In the genomic region with DNA sequence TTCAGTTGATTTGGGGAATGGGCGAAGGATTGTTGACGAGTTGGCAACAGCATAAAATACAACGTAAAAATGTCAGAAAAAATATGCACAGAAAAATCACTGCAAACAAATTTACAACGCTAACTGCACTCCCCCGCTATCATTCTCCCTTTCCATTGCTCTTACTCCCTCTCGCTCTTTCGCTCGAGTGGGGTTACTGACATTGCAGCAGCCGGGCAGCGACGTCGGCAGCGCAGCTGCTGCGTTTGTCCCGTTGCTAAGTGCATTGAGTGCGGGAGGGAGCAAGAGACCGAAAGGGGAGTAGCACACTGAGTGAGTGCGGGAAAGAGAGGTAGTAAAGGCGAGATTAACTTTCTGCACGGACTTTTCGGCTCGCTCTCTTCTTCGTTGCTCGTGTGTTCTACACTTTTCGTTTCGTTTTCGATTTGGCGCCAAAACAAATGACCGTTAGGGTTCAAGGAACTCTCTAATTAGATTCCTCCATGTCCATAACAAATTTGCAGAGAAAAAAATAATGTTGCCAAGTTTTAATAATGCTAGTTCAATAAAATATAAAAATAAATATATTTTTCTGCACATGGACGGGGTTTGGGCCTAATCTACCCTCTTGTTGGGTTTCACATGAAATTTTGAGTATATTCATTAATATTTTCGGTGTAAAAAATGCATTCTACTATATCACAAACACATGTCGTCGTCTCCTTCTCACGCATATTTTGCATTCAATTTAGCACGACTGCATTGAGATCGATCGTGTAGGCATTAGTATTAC, we compare ENCODE assay signal across 5 fruit fly cellular contexts.
TF ChIP-seq lines count a peak whose summit lies in the region.

No protein-coding gene starts in this region.

- no peak for TF ChIP-seq CTCF in whole organism, embryonic (GFP tag; optimal IDR thresholded peaks at IDR 0.05; lab: Kevin White, UChicago)

TF ChIP-seq in whole organism, adult, 20 proteins besides CTCF, POLR2A, EP300 and RAD21:
- no peak for TF ChIP-seq CG11617 (GFP tag; optimal IDR thresholded peaks at IDR 0.05; lab: Kevin White, UChicago)
- TF ChIP-seq ovo (GFP tag; optimal IDR thresholded peaks at IDR 0.05; lab: Kevin White, UChicago) = peak; percentile 21
- TF ChIP-seq pad (GFP tag; optimal IDR thresholded peaks at IDR 0.05; lab: Kevin White, UChicago) = peak; percentile 92
- no peak for TF ChIP-seq CG1620 (GFP tag; optimal IDR thresholded peaks at IDR 0.05; lab: Kevin White, UChicago)
- no peak for TF ChIP-seq CG5204 (GFP tag; optimal IDR thresholded peaks at IDR 0.05; lab: Kevin White, UChicago)
- TF ChIP-seq kay (GFP tag; lab: Kevin White, UChicago; ENCODE audit: borderline replicate concordance) = peak; percentile 8
- TF ChIP-seq CG14711 (tag; optimal IDR thresholded peaks at IDR 0.05; lab: Kevin White, UChicago) = peak; percentile 3
- TF ChIP-seq bab1 (GFP tag; optimal IDR thresholded peaks at IDR 0.05; lab: Kevin White, UChicago) = peak; percentile 25
- TF ChIP-seq cic (GFP tag; optimal IDR thresholded peaks at IDR 0.05; lab: Kevin White, UChicago) = peak; percentile 50
- TF ChIP-seq Clk (GFP tag; optimal IDR thresholded peaks at IDR 0.05; lab: Kevin White, UChicago) = no peak
- no peak for TF ChIP-seq Hr96 (GFP tag; optimal IDR thresholded peaks at IDR 0.05; lab: Kevin White, UChicago)

TF ChIP-seq in whole organism, embryonic, 481 proteins besides CTCF, POLR2A, EP300 and RAD21:
- TF ChIP-seq CG18262 (tag; optimal IDR thresholded peaks at IDR 0.05; lab: Kevin White, UChicago) (peak; percentile 12), crol (GFP tag; IDR thresholded peaks at IDR 0.05; lab: Robert Waterston, UW) (0 out of 2 replicates have a peak, but pooled peaks have one; percentile 26), CG1832 (GFP tag; optimal IDR thresholded peaks at IDR 0.05; lab: Kevin White, UChicago) (peak; percentile 43), Xrp1 (GFP tag; IDR thresholded peaks at IDR 0.05; lab: Robert Waterston, UW) (0 out of 2 replicates have a peak, but pooled peaks have one; percentile 27), Stat92E (GFP tag; optimal IDR thresholded peaks at IDR 0.05; lab: Kevin White, UChicago) (no peak), dmrt11E (tag; optimal IDR thresholded peaks at IDR 0.05; lab: Kevin White, UChicago) (peak; percentile 9), sens (GFP tag; lab: Kevin White, UChicago) (peak; percentile 13), lbe (GFP tag; optimal IDR thresholded peaks at IDR 0.05; lab: Kevin White, UChicago) (peak; percentile 19), gem (tag; optimal IDR thresholded peaks at IDR 0.05; lab: Kevin White, UChicago) (peak; percentile 2), Drgx (GFP tag; IDR thresholded peaks at IDR 0.05; lab: Robert Waterston, UW) (peak; percentile 76), NK7.1 (GFP tag; optimal IDR thresholded peaks at IDR 0.05; lab: Kevin White, UChicago) (no peak), corto (GFP tag; optimal IDR thresholded peaks at IDR 0.05; lab: Kevin White, UChicago) (peak; percentile 6), CG13123 (GFP tag; optimal IDR thresholded peaks at IDR 0.05; lab: Kevin White, UChicago) (no peak), z (GFP tag; IDR thresholded peaks at IDR 0.05; lab: Robert Waterston, UW) (peak; percentile 82), CG10979 (tag; optimal IDR thresholded peaks at IDR 0.05; lab: Kevin White, UChicago) (peak; percentile 7), CG2712 (tag; optimal IDR thresholded peaks at IDR 0.05; lab: Kevin White, UChicago) (peak; percentile 17)

TF ChIP-seq in whole organism, prepupa, 60 proteins besides CTCF, POLR2A, EP300 and RAD21 (continues in another document):
- peak; percentile 80 for TF ChIP-seq CG6163 (GFP tag; IDR thresholded peaks at IDR 0.05; lab: Robert Waterston, UW)
- TF ChIP-seq CG10631 (GFP tag; optimal IDR thresholded peaks at IDR 0.05; lab: Kevin White, UChicago) = peak; percentile 73
- peak; percentile 40 for TF ChIP-seq CG34406 (GFP tag; optimal IDR thresholded peaks at IDR 0.05; lab: Kevin White, UChicago)
- peak; percentile 68 for TF ChIP-seq Gug (GFP tag; IDR thresholded peaks at IDR 0.05; lab: Robert Waterston, UW)
- peak; percentile 62 for TF ChIP-seq esn (GFP tag; optimal IDR thresholded peaks at IDR 0.05; lab: Kevin White, UChicago)
- peak; percentile 19 for TF ChIP-seq CG11762 (GFP tag; optimal IDR thresholded peaks at IDR 0.05; lab: Kevin White, UChicago; ENCODE audit: insufficient read depth)
- TF ChIP-seq dsx (GFP tag; optimal IDR thresholded peaks at IDR 0.05; lab: Kevin White, UChicago; ENCODE audit: poor library complexity, severe bottlenecking) = no peak
- TF ChIP-seq Hr4 (GFP tag; optimal IDR thresholded peaks at IDR 0.05; lab: Kevin White, UChicago) = peak; percentile 78
- TF ChIP-seq Hr39 (GFP tag; optimal IDR thresholded peaks at IDR 0.05; lab: Kevin White, UChicago) = peak; percentile 28
- peak; percentile 6 for TF ChIP-seq Ets21C (GFP tag; optimal IDR thresholded peaks at IDR 0.05; lab: Kevin White, UChicago)
- no peak for TF ChIP-seq fd85E (GFP tag; optimal IDR thresholded peaks at IDR 0.05; lab: Kevin White, UChicago)
- TF ChIP-seq CG6792 (GFP tag; optimal IDR thresholded peaks at IDR 0.05; lab: Kevin White, UChicago) = peak; percentile 15
- no peak for TF ChIP-seq CG9139 (GFP tag; optimal IDR thresholded peaks at IDR 0.05; lab: Kevin White, UChicago)
- peak; percentile 8 for TF ChIP-seq CG6808 (GFP tag; optimal IDR thresholded peaks at IDR 0.05; lab: Kevin White, UChicago)
- TF ChIP-seq fkh (GFP tag; optimal IDR thresholded peaks at IDR 0.05; lab: Kevin White, UChicago) = no peak
- TF ChIP-seq Lpt (GFP tag; optimal IDR thresholded peaks at IDR 0.05; lab: Kevin White, UChicago) = peak; percentile 54
- peak; percentile 90 for TF ChIP-seq Eip78C (GFP tag; lab: Kevin White, UChicago)
- peak; percentile 74 for TF ChIP-seq OdsH (GFP tag; optimal IDR thresholded peaks at IDR 0.05; lab: Kevin White, UChicago)
- peak; percentile 68 for TF ChIP-seq acj6 (GFP tag; optimal IDR thresholded peaks at IDR 0.05; lab: Kevin White, UChicago)

TF ChIP-seq in whole organism, pupa, 21 proteins besides CTCF, POLR2A, EP300 and RAD21 (continues in another document):
- TF ChIP-seq CG34367 (tag; optimal IDR thresholded peaks at IDR 0.05; lab: Kevin White, UChicago) = peak; percentile 53
- TF ChIP-seq rn (GFP tag; IDR thresholded peaks at IDR 0.05; lab: Robert Waterston, UW) = peak; percentile 31; the same call in 1 of the 2 replicates
- TF ChIP-seq EcR (GFP tag; optimal IDR thresholded peaks at IDR 0.05; lab: Kevin White, UChicago) = peak; percentile 99
- TF ChIP-seq CG17806 (tag; optimal IDR thresholded peaks at IDR 0.05; lab: Kevin White, UChicago) = peak; percentile 68
- no peak for TF ChIP-seq D1 (tag; optimal IDR thresholded peaks at IDR 0.05; lab: Kevin White, UChicago)
- TF ChIP-seq CG15710 (tag; optimal IDR thresholded peaks at IDR 0.05; lab: Kevin White, UChicago) = peak; percentile 37
- TF ChIP-seq Pif1B (GFP tag; optimal IDR thresholded peaks at IDR 0.05; lab: Kevin White, UChicago) = peak; percentile 67
- peak; percentile 27 for TF ChIP-seq CG13204 (GFP tag; optimal IDR thresholded peaks at IDR 0.05; lab: Kevin White, UChicago)
- TF ChIP-seq CG9948 (tag; optimal IDR thresholded peaks at IDR 0.05; lab: Kevin White, UChicago) = peak; percentile 72
- TF ChIP-seq CG4496 (GFP tag; IDR thresholded peaks at IDR 0.05; lab: Robert Waterston, UW) = peak; percentile 85
- TF ChIP-seq fd96Ca (GFP tag; IDR thresholded peaks at IDR 0.05; lab: Robert Waterston, UW) = peak; percentile 45; the same call in 1 of the 3 replicates
- TF ChIP-seq Snoo (tag; optimal IDR thresholded peaks at IDR 0.05; lab: Kevin White, UChicago) = peak; percentile 3
- no peak for TF ChIP-seq gl (tag; optimal IDR thresholded peaks at IDR 0.05; lab: Kevin White, UChicago)
- TF ChIP-seq CG8159 (tag; optimal IDR thresholded peaks at IDR 0.05; lab: Kevin White, UChicago) = peak; percentile 64
- 0 out of 2 replicates have a peak, but pooled peaks have one; percentile 31 for TF ChIP-seq CG10348 (GFP tag; IDR thresholded peaks at IDR 0.05; lab: Robert Waterston, UW)
- TF ChIP-seq CG12605 (GFP tag; IDR thresholded peaks at IDR 0.05; lab: Robert Waterston, UW) = peak; percentile 65; the same call in 1 of the 2 replicates
- TF ChIP-seq Pif1A (GFP tag; optimal IDR thresholded peaks at IDR 0.05; lab: Kevin White, UChicago) = peak; percentile 67
- TF ChIP-seq Ets98B (GFP tag; IDR thresholded peaks at IDR 0.05; lab: Robert Waterston, UW) = peak; percentile 76
- peak; percentile 44; the same call in 1 of the 2 replicates for TF ChIP-seq CG32121 (GFP tag; IDR thresholded peaks at IDR 0.05; lab: Robert Waterston, UW)

TF ChIP-seq in whole organism, wandering third instar larva, 38 proteins besides CTCF, POLR2A, EP300 and RAD21 (continues in another document):
- TF ChIP-seq dsf (GFP tag; optimal IDR thresholded peaks at IDR 0.05; lab: Kevin White, UChicago; ENCODE audit: borderline replicate concordance) (no peak), rgr (GFP tag; optimal IDR thresholded peaks at IDR 0.05; lab: Kevin White, UChicago) (peak; percentile 32), Dif (GFP tag; optimal IDR thresholded peaks at IDR 0.05; lab: Kevin White, UChicago; ENCODE audit: partially characterized antibody) (peak; percentile 14), Rel (GFP tag; optimal IDR thresholded peaks at IDR 0.05; lab: Kevin White, UChicago) (no peak), Rel (tag; optimal IDR thresholded peaks at IDR 0.05; lab: Kevin White, UChicago) (no peak), pan (optimal IDR thresholded peaks at IDR 0.05; lab: Kevin White, UChicago) (no peak), Abd-B (GFP tag; optimal IDR thresholded peaks at IDR 0.05; lab: Kevin White, UChicago) (no peak), h (GFP tag; optimal IDR thresholded peaks at IDR 0.05; lab: Kevin White, UChicago) (peak; percentile 22), CG32264 (GFP tag; optimal IDR thresholded peaks at IDR 0.05; lab: Kevin White, UChicago) (no peak), Dfd (GFP tag; optimal IDR thresholded peaks at IDR 0.05; lab: Kevin White, UChicago) (no peak), CrebA (GFP tag; optimal IDR thresholded peaks at IDR 0.05; lab: Kevin White, UChicago; ENCODE audit: borderline replicate concordance) (no peak), foxo (GFP tag; optimal IDR thresholded peaks at IDR 0.05; lab: Kevin White, UChicago) (peak in 1 of 2 experiments; percentile 54), N (GFP tag; optimal IDR thresholded peaks at IDR 0.05; lab: Kevin White, UChicago) (no peak), Sp1 (GFP tag; optimal IDR thresholded peaks at IDR 0.05; lab: Kevin White, UChicago) (peak; percentile 29), Hr78 (GFP tag; optimal IDR thresholded peaks at IDR 0.05; lab: Kevin White, UChicago) (no peak), Hnf4 (GFP tag; optimal IDR thresholded peaks at IDR 0.05; lab: Kevin White, UChicago) (peak; percentile 9), ey (GFP tag; optimal IDR thresholded peaks at IDR 0.05; lab: Kevin White, UChicago) (no peak), tai (GFP tag; optimal IDR thresholded peaks at IDR 0.05; lab: Kevin White, UChicago) (no peak), dl (GFP tag; optimal IDR thresholded peaks at IDR 0.05; lab: Kevin White, UChicago; ENCODE audit: insufficient read depth in 1 of 2, partially characterized antibody in 2 of 2) (no peak), brk (GFP tag; optimal IDR thresholded peaks at IDR 0.05; lab: Kevin White, UChicago) (no peak), lola (GFP tag; optimal IDR thresholded peaks at IDR 0.05; lab: Kevin White, UChicago) (no peak), Mio (GFP tag; optimal IDR thresholded peaks at IDR 0.05; lab: Kevin White, UChicago) (no peak)
